Fruit fly (Drosophila melanogaster): ENCODE measurements around the gene CG45690.

CG45690 gene

DNA sequence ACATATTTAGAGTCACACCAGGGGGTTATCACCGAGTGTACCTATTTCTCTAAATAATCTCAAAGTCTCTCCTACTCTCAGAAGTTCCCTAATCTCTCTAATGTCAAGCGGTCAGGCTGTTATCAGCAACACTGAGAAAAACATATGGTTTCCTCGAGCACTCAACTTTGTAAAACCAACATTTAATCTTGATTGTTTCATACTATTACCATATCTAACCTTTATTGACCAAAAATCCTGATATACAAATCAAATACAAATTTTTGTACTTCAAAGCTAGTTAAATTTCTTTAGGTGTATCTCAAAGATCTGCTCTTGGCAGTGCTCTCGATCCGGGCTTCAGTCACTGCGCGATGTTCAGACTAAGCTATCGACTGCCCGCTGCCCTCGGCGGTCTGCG, 45.2 kb downstream of the CG45690 start, which contains the start of gene CG6415 (continued):
- TF ChIP-seq CG17361 (GFP tag; IDR thresholded peaks at IDR 0.05) (peak; percentile 77), CrebB (tag; optimal IDR thresholded peaks at IDR 0.05) (peak; percentile 42), zfh1 (GFP tag; IDR thresholded peaks at IDR 0.05) (peak; percentile 83), sd (tag; optimal IDR thresholded peaks at IDR 0.05) (no peak), CG10321 (GFP tag; IDR thresholded peaks at IDR 0.05) (0 out of 2 replicates have a peak, but pooled peaks have one; percentile 17), CG4360 (GFP tag; IDR thresholded peaks at IDR 0.05) (0 out of 2 replicates have a peak, but pooled peaks have one; percentile 36), CG4707 (GFP tag; optimal IDR thresholded peaks at IDR 0.05) (no peak), p53 (GFP tag; optimal IDR thresholded peaks at IDR 0.05) (no peak), Ets65A (GFP tag) (no peak), CG8281 (tag; optimal IDR thresholded peaks at IDR 0.05) (peak; percentile 58), Awh (GFP tag; IDR thresholded peaks at IDR 0.05) (peak; percentile 76), unpg (GFP tag; optimal IDR thresholded peaks at IDR 0.05) (peak; percentile 81), cas (GFP tag; IDR thresholded peaks at IDR 0.05) (0 out of 2 replicates have a peak, but pooled peaks have one; percentile 19), Hr39 (optimal IDR thresholded peaks at IDR 0.05) (no peak), run (tag; optimal IDR thresholded peaks at IDR 0.05) (no peak), CG10565 (GFP tag; optimal IDR thresholded peaks at IDR 0.05) (no peak), GATAe (GFP tag; conservative IDR thresholded peaks at IDR 0.05) (peak; percentile 44; the same call in 1 of the 2 replicates), dati (GFP tag; IDR thresholded peaks at IDR 0.05) (peak; percentile 50; the same call in 1 of the 2 replicates), Rfx (GFP tag; IDR thresholded peaks at IDR 0.05) (peak; percentile 81), toy (GFP tag; IDR thresholded peaks at IDR 0.05) (0 out of 2 replicates have a peak, but pooled peaks have one; percentile 30), row (GFP tag; IDR thresholded peaks at IDR 0.05) (peak; percentile 85), hb (GFP tag; IDR thresholded peaks at IDR 0.05; ENCODE audit: partially characterized antibody) (no peak), pita (GFP tag; optimal IDR thresholded peaks at IDR 0.05) (no peak), D19B (GFP tag; optimal IDR thresholded peaks at IDR 0.05) (peak; percentile 41), CG12391 (tag; optimal IDR thresholded peaks at IDR 0.05) (peak; percentile 76), Dip3 (GFP tag; optimal IDR thresholded peaks at IDR 0.05) (peak; percentile 63), CG9876 (GFP tag; optimal IDR thresholded peaks at IDR 0.05) (peak; percentile 57), BtbVII (GFP tag; optimal IDR thresholded peaks at IDR 0.05) (peak; percentile 73), CG9609 (GFP tag; optimal IDR thresholded peaks at IDR 0.05) (peak; percentile 66), Neu2 (GFP tag; optimal IDR thresholded peaks at IDR 0.05; ENCODE audit: borderline replicate concordance) (peak; percentile 5), mld (GFP tag; IDR thresholded peaks at IDR 0.05; ENCODE audit: partially characterized antibody) (no peak), lov (optimal IDR thresholded peaks at IDR 0.05) (no peak), lov (GFP tag; IDR thresholded peaks at IDR 0.05) (no peak), Fer1 (GFP tag; optimal IDR thresholded peaks at IDR 0.05) (no peak), gcm2 (GFP tag; optimal IDR thresholded peaks at IDR 0.05) (no peak), ro (GFP tag; IDR thresholded peaks at IDR 0.05) (peak; percentile 25; the same call in 1 of the 2 replicates), Sry-β (GFP tag; optimal IDR thresholded peaks at IDR 0.05) (no peak), ttk (GFP tag; IDR thresholded peaks at IDR 0.05) (peak; percentile 74), CG7963 (GFP tag; IDR thresholded peaks at IDR 0.05; ENCODE audit: partially characterized antibody) (no peak), CG3995 (GFP tag; optimal IDR thresholded peaks at IDR 0.05) (peak; percentile 26), Usf (GFP tag; optimal IDR thresholded peaks at IDR 0.05) (peak; percentile 27), CG8924 (tag; optimal IDR thresholded peaks at IDR 0.05) (peak; percentile 76), HLHmδ (GFP tag; optimal IDR thresholded peaks at IDR 0.05) (no peak), eve (GFP tag; optimal IDR thresholded peaks at IDR 0.05) (no peak), CG6689 (GFP tag; IDR thresholded peaks at IDR 0.05) (peak; percentile 63), CG43689 (GFP tag; IDR thresholded peaks at IDR 0.05) (no peak), Dp (GFP tag; optimal IDR thresholded peaks at IDR 0.05) (no peak), CG5245 (GFP tag; optimal IDR thresholded peaks at IDR 0.05) (peak; percentile 53), B-H1 (GFP tag; IDR thresholded peaks at IDR 0.05) (peak; percentile 53), inv (GFP tag; IDR thresholded peaks at IDR 0.05; ENCODE audit: partially characterized antibody) (no peak), CG13123 (GFP tag; optimal IDR thresholded peaks at IDR 0.05) (peak; percentile 8), az2 (GFP tag; optimal IDR thresholded peaks at IDR 0.05) (peak; percentile 75)

Data from whole organism, embryonic.